Fruit fly (Drosophila melanogaster): ENCODE data around the gene CG10098.

Gene CG10098

dm6 chr3R:7129280-7130069, 5.1 kb downstream of the CG10098 start, which contains the start of gene CG31248 (continued):
- TF ChIP-seq kni (GFP tag; optimal IDR thresholded peaks at IDR 0.05): peak; percentile 12
- no peak for TF ChIP-seq sob (GFP tag; IDR thresholded peaks at IDR 0.05)
- TF ChIP-seq sc (optimal IDR thresholded peaks at IDR 0.05): no peak
- no peak for TF ChIP-seq sc (GFP tag; optimal IDR thresholded peaks at IDR 0.05)
- no peak for TF ChIP-seq bigmax (GFP tag; optimal IDR thresholded peaks at IDR 0.05)
- no peak for TF ChIP-seq Hr39 (optimal IDR thresholded peaks at IDR 0.05)
- peak; percentile 68 for TF ChIP-seq Fer1 (GFP tag; optimal IDR thresholded peaks at IDR 0.05)
- TF ChIP-seq CG9932 (GFP tag; IDR thresholded peaks at IDR 0.05): no peak
- TF ChIP-seq HmgD (GFP tag; optimal IDR thresholded peaks at IDR 0.05): no peak
- TF ChIP-seq Hmx (GFP tag; optimal IDR thresholded peaks at IDR 0.05): no peak
- no peak for TF ChIP-seq CG3407 (GFP tag; optimal IDR thresholded peaks at IDR 0.05)
- peak in 1 of 2 experiments; percentile 53 for TF ChIP-seq Eip74EF (GFP tag; optimal IDR thresholded peaks at IDR 0.05)
- TF ChIP-seq mld (GFP tag; IDR thresholded peaks at IDR 0.05; ENCODE audit: partially characterized antibody): peak; percentile 69; the same call in 2 of the 3 replicates
- peak; percentile 77 for TF ChIP-seq nerfin-2 (GFP tag; IDR thresholded peaks at IDR 0.05; ENCODE audit: partially characterized antibody)
- no peak for TF ChIP-seq sqz (GFP tag; optimal IDR thresholded peaks at IDR 0.05)
- TF ChIP-seq Hr3 (GFP tag; optimal IDR thresholded peaks at IDR 0.05): no peak
- TF ChIP-seq CG16813 (GFP tag; IDR thresholded peaks at IDR 0.05; ENCODE audit: partially characterized antibody): peak; percentile 84
- no peak for TF ChIP-seq Kr (GFP tag; optimal IDR thresholded peaks at IDR 0.05)
- no peak for TF ChIP-seq Stat92E (GFP tag; optimal IDR thresholded peaks at IDR 0.05)

dm6 chr3R:7130827-7131226, 6.5 kb downstream of the CG10098 start:
- TF ChIP-seq Oaz (GFP tag; IDR thresholded peaks at IDR 0.05): no peak
- no peak for TF ChIP-seq Chrac-16 (GFP tag; optimal IDR thresholded peaks at IDR 0.05)
- no peak for TF ChIP-seq CG8359 (GFP tag; optimal IDR thresholded peaks at IDR 0.05; ENCODE audit: borderline replicate concordance)
- TF ChIP-seq HLHmδ (GFP tag; optimal IDR thresholded peaks at IDR 0.05): no peak
- TF ChIP-seq Jarid2 (GFP tag; optimal IDR thresholded peaks at IDR 0.05): no peak
- no peak for TF ChIP-seq CG10321 (GFP tag; IDR thresholded peaks at IDR 0.05)
- no peak for TF ChIP-seq CG12155 (GFP tag; optimal IDR thresholded peaks at IDR 0.05)
- no peak for TF ChIP-seq CG16815 (GFP tag; optimal IDR thresholded peaks at IDR 0.05)
- TF ChIP-seq gcm2 (GFP tag; optimal IDR thresholded peaks at IDR 0.05): no peak
- TF ChIP-seq Myb (GFP tag; optimal IDR thresholded peaks at IDR 0.05): peak; percentile 97
- peak; percentile 8; the same call in 1 of the 3 replicates for TF ChIP-seq row (GFP tag; IDR thresholded peaks at IDR 0.05)
- TF ChIP-seq CG4854 (GFP tag; optimal IDR thresholded peaks at IDR 0.05): no peak
- TF ChIP-seq Nf-YB (GFP tag; optimal IDR thresholded peaks at IDR 0.05): no peak
- peak; percentile 94 for TF ChIP-seq Dll (GFP tag; IDR thresholded peaks at IDR 0.05; ENCODE audit: partially characterized antibody)
- TF ChIP-seq H15 (GFP tag; IDR thresholded peaks at IDR 0.05): no peak
- no peak for TF ChIP-seq CG15601 (tag; optimal IDR thresholded peaks at IDR 0.05)
- no peak for TF ChIP-seq en (GFP tag; optimal IDR thresholded peaks at IDR 0.05)
- no peak for TF ChIP-seq CG11085 (GFP tag; IDR thresholded peaks at IDR 0.05)
- no peak for TF ChIP-seq CG12744 (GFP tag; optimal IDR thresholded peaks at IDR 0.05)
- TF ChIP-seq NC2α (GFP tag; optimal IDR thresholded peaks at IDR 0.05): no peak
- TF ChIP-seq HmgD (GFP tag; optimal IDR thresholded peaks at IDR 0.05): no peak
- no peak for TF ChIP-seq da (GFP tag; optimal IDR thresholded peaks at IDR 0.05)
- no peak for TF ChIP-seq CG12299 (tag; optimal IDR thresholded peaks at IDR 0.05)
- TF ChIP-seq CG15011 (GFP tag; optimal IDR thresholded peaks at IDR 0.05): no peak
- TF ChIP-seq CG17359 (tag; optimal IDR thresholded peaks at IDR 0.05): no peak
- no peak for TF ChIP-seq CG17385 (GFP tag; optimal IDR thresholded peaks at IDR 0.05)
- TF ChIP-seq MESR4 (GFP tag; optimal IDR thresholded peaks at IDR 0.05): no peak
- TF ChIP-seq trh (GFP tag; optimal IDR thresholded peaks at IDR 0.05): no peak
- TF ChIP-seq CG12391 (tag; optimal IDR thresholded peaks at IDR 0.05): no peak
- no peak for TF ChIP-seq twi (tag; optimal IDR thresholded peaks at IDR 0.05)
- TF ChIP-seq ara (GFP tag; IDR thresholded peaks at IDR 0.05): no peak
- no peak for TF ChIP-seq h (optimal IDR thresholded peaks at IDR 0.05)
